Worm (Caenorhabditis elegans): ENCODE measurements around the gene math-19.

DNA sequence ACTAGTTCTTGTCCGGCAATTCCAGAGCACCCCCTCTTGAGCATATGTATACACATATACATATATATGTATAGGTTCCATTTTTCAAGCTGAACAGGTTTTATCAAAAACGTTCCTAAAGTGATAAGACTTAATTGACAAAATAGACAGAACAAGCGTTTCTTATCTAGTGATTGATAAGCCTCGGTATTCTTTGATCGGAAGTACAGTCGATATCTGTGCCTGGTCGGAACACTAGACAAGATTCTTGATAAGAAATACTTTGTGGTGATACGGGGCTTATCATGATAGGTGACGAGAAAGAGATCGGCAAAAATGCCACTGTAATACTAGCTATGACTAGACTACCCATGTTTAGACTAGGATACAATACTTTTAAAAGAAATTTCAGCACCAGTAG lies 49.5 kb upstream of the math-19 start:
- no peak for TF ChIP-seq tab-1 (GFP tag; IDR thresholded peaks at IDR 0.05)
- TF ChIP-seq cog-1 (tag; optimal IDR thresholded peaks at IDR 0.05), result no peak
- TF ChIP-seq klf-2 (GFP tag; conservative IDR thresholded peaks at IDR 0.05), result no peak
- no peak for TF ChIP-seq med-1 (GFP tag; optimal IDR thresholded peaks at IDR 0.05; ENCODE audit: insufficient read depth)
- no peak for TF ChIP-seq ztf-29 (GFP tag; IDR thresholded peaks at IDR 0.05)
- TF ChIP-seq flt-1 (GFP tag; IDR thresholded peaks at IDR 0.05), result no peak
- TF ChIP-seq ztf-23 (GFP tag; IDR thresholded peaks at IDR 0.05), result no peak
- TF ChIP-seq ref-1 (GFP tag; conservative IDR thresholded peaks at IDR 0.05), result no peak

All from whole organism, midembryonic.